Worm (Caenorhabditis elegans): Measurements from ENCODE around the gene dhs-19.

The dhs-19 gene

ce11 chrV:11445375-11445774 lies 44.9 kb downstream of the dhs-19 start (continued):
- TF ChIP-seq ceh-16 (tag; optimal IDR thresholded peaks at IDR 0.05) = no peak
- no peak for TF ChIP-seq tbx-2 (tag; optimal IDR thresholded peaks at IDR 0.05)
- TF ChIP-seq daf-12 (tag; optimal IDR thresholded peaks at IDR 0.05) = no peak
- TF ChIP-seq pha-4 (tag; optimal IDR thresholded peaks at IDR 0.05) = no peak
- TF ChIP-seq lin-15B (tag; optimal IDR thresholded peaks at IDR 0.05) = no peak
- TF ChIP-seq eor-1 (tag; optimal IDR thresholded peaks at IDR 0.05) = no peak
- TF ChIP-seq elt-3 (tag; optimal IDR thresholded peaks at IDR 0.05) = no peak
- no peak for TF ChIP-seq fkh-2 (tag; optimal IDR thresholded peaks at IDR 0.05)

ce11 chrV:11443503-11443902 lies 46.8 kb downstream of the dhs-19 start, which contains the start of gene F57B7.2:
Gene F57B7.2, minus strand, starts transcription at chrV:11443603.
- peak; percentile 16 for TF ChIP-seq nfya-1 (tag; optimal IDR thresholded peaks at IDR 0.05; ENCODE audit: insufficient read depth)
- TF ChIP-seq hmg-11 (tag; optimal IDR thresholded peaks at IDR 0.05) = no peak
- peak; percentile 6 for TF ChIP-seq unc-62 (GFP tag; optimal IDR thresholded peaks at IDR 0.05)
- TF ChIP-seq daf-12 (tag; optimal IDR thresholded peaks at IDR 0.05) = no peak

- TF ChIP-seq ceh-28 (tag; optimal IDR thresholded peaks at IDR 0.05) (no peak), nhr-23 (tag; optimal IDR thresholded peaks at IDR 0.05) (no peak), eor-1 (tag; optimal IDR thresholded peaks at IDR 0.05) (no peak), unc-62 (GFP tag; optimal IDR thresholded peaks at IDR 0.05) (no peak), unc-39 (tag; optimal IDR thresholded peaks at IDR 0.05) (no peak), elt-3 (tag; optimal IDR thresholded peaks at IDR 0.05) (no peak), R02D3.7 (tag; optimal IDR thresholded peaks at IDR 0.05) (no peak), mml-1 (tag; optimal IDR thresholded peaks at IDR 0.05) (no peak), nhr-77 (tag; optimal IDR thresholded peaks at IDR 0.05) (no peak), nhr-237 (tag; optimal IDR thresholded peaks at IDR 0.05) (no peak), ztf-11 (tag; optimal IDR thresholded peaks at IDR 0.05) (no peak), nhr-67 (tag; optimal IDR thresholded peaks at IDR 0.05) (no peak)
Observed at ce11 chrV:11439202-11439601, 51.1 kb downstream of the dhs-19 start.
